Fruit fly (Drosophila melanogaster) S2 (cell line): Measurements from ENCODE around the gene CG43120.

ENCODE experiments used
- CG8478 ChIP-seq: fragments of >200 bp; optimal IDR thresholded peaks from 2 replicates; lab custom pipeline; 2018
- CTCF ChIP-seq, 2 experiments: fragments of >200 bp; optimal IDR thresholded peaks; 2 replicates each; lab custom pipeline; 2018

- no peak for TF ChIP-seq CG8478 (lab: Kevin White, UChicago)
- no peak for TF ChIP-seq CTCF (optimal IDR thresholded peaks at IDR 0.05; lab: Kevin White, UChicago)
Observed at dm6 chr3L:14402632-14403031, 20.9 kb downstream of the CG43120 start, which contains the start of gene CG3868.
